Worm (Caenorhabditis elegans) whole organism, L1 larva: ENCODE measurements around the gene Y42G9A.2.

Experiments used
- C04F5.9 ChIP-seq: sonication (generic microtip); optimal IDR thresholded peaks from 2 replicates; lab custom pipeline; 2016; ENCODE audit warnings: missing genetic modification characterization, missing compliant biosample characterization
- C16A3.4 ChIP-seq: fragments of 150-350 bp; optimal IDR thresholded peaks from 2 replicates; lab custom pipeline; 2014; ENCODE audit warnings: missing biosample characterization, missing genetic modification characterization
- aha-1 ChIP-seq: fragments of 150-350 bp; optimal IDR thresholded peaks from 2 replicates; lab custom pipeline; 2014; ENCODE audit warnings: missing biosample characterization, missing genetic modification characterization
- alr-1 ChIP-seq: fragments of 200-800 bp; sonication (Bioruptor generic); optimal IDR thresholded peaks from 2 replicates; lab custom pipeline; 2018; ENCODE audit warnings: borderline replicate concordance, mild to moderate bottlenecking, missing genetic modification characterization, missing compliant biosample characterization
- ama-1 ChIP-seq: fragments of 150-350 bp; optimal IDR thresholded peaks from 2 replicates; lab custom pipeline; 2014
- blmp-1 ChIP-seq: fragments of 150-350 bp; optimal IDR thresholded peaks from 2 replicates; lab custom pipeline; 2014; ENCODE audit warnings: missing biosample characterization, missing genetic modification characterization
- ceh-63 ChIP-seq: fragments of 200-800 bp; sonication (Bioruptor generic); optimal IDR thresholded peaks from 2 replicates; lab custom pipeline; 2018; ENCODE audit warnings: mild to moderate bottlenecking, missing genetic modification characterization, missing compliant biosample characterization
- ceh-8 ChIP-seq: fragments of 200-800 bp; sonication (Bioruptor generic); optimal IDR thresholded peaks from 2 replicates; lab custom pipeline; 2018; ENCODE audit warnings: mild to moderate bottlenecking, missing genetic modification characterization, moderate library complexity, missing compliant biosample characterization
- ceh-82 ChIP-seq, 3 experiments: fragments of 150-350 bp in 1 of 3; sonication (generic microtip) in 2 of 3; optimal IDR thresholded peaks; 2 replicates each; lab custom pipeline; 2014 to 2017; ENCODE audit warnings: missing biosample characterization in 3 of 3, missing genetic modification characterization in 3 of 3
- dsc-1 ChIP-seq: sonication (generic microtip); optimal IDR thresholded peaks from 2 replicates; lab custom pipeline; 2016; ENCODE audit warnings: mild to moderate bottlenecking, missing genetic modification characterization, missing compliant biosample characterization
- efl-1 ChIP-seq, 4 experiments: fragments of 150-350 bp; optimal IDR thresholded peaks in 3 of 4; peaks in 1 of 4; 1 replicate in 1 of 4; 2 replicates in 3 of 4; lab custom pipeline; 2014; ENCODE audit warnings: missing biosample characterization in 2 of 4, missing genetic modification characterization in 2 of 4, missing genetic modification reagents in 2 of 4
- elt-2 ChIP-seq: sonication (generic microtip); optimal IDR thresholded peaks from 2 replicates; lab custom pipeline; 2016; ENCODE audit warnings: missing genetic modification characterization, mild to moderate bottlenecking, inconsistent platforms, missing compliant biosample characterization, missing genetic modification reagents
- ets-5 ChIP-seq: fragments of 200-800 bp; sonication (Bioruptor generic); IDR thresholded peaks from 2 replicates; pipeline ENCODE4 v1.3.6; 2022; ENCODE audit warnings: missing genetic modification characterization, missing compliant biosample characterization
- fkh-10 ChIP-seq: sonication (generic microtip); optimal IDR thresholded peaks from 2 replicates; lab custom pipeline; 2017; ENCODE audit warnings: missing biosample characterization, missing genetic modification reagents, missing genetic modification characterization
- fkh-8 ChIP-seq: sonication (generic microtip); optimal IDR thresholded peaks from 2 replicates; lab custom pipeline; 2016; ENCODE audit warnings: mild to moderate bottlenecking, missing genetic modification characterization, missing compliant biosample characterization
- fos-1 ChIP-seq: fragments of 150-350 bp; optimal IDR thresholded peaks from 2 replicates; lab custom pipeline; 2014; ENCODE audit warnings: missing biosample characterization, missing genetic modification characterization
- hlh-17 ChIP-seq: fragments of 200-800 bp; sonication (Bioruptor generic); optimal IDR thresholded peaks from 2 replicates; lab custom pipeline; 2018; ENCODE audit warnings: missing genetic modification characterization, mild to moderate bottlenecking, missing compliant biosample characterization, moderate library complexity, borderline replicate concordance
- hpl-2 ChIP-seq: fragments of 150-350 bp; optimal IDR thresholded peaks from 2 replicates; lab custom pipeline; 2014; ENCODE audit warnings: missing biosample characterization, missing genetic modification reagents, missing genetic modification characterization
- isw-1 ChIP-seq: fragments of 200-800 bp; sonication (Bioruptor generic); IDR thresholded peaks from 2 replicates; pipeline ENCODE4 v1.3.6; 2022; ENCODE audit warnings: missing genetic modification characterization, missing compliant biosample characterization
- lin-14 ChIP-seq: fragments of 200-800 bp; sonication (Bioruptor generic); optimal IDR thresholded peaks from 2 replicates; lab custom pipeline; 2018; ENCODE audit warnings: mild to moderate bottlenecking, missing genetic modification characterization, moderate library complexity, missing compliant biosample characterization
- lin-15B ChIP-seq: fragments of 150-350 bp; sonication (generic microtip); optimal IDR thresholded peaks from 3 replicates; lab custom pipeline; 2014; ENCODE audit warnings: missing biosample characterization, missing genetic modification characterization
- lin-35 ChIP-seq, 2 experiments: fragments of 150-350 bp; optimal IDR thresholded peaks; 2 replicates each; lab custom pipeline; 2014; ENCODE audit warnings: missing biosample characterization in 2 of 2, missing genetic modification characterization in 2 of 2, missing genetic modification reagents in 2 of 2
- lsy-2 ChIP-seq, 2 experiments: fragments of 150-350 bp; optimal IDR thresholded peaks; 2 replicates each; lab custom pipeline; 2014; ENCODE audit warnings: missing biosample characterization in 2 of 2, missing genetic modification characterization in 2 of 2
- mab-9 ChIP-seq: fragments of 200-800 bp; sonication (Bioruptor generic); IDR thresholded peaks from 2 replicates; pipeline ENCODE4 v1.3.6; 2022; ENCODE audit warnings: missing genetic modification reagents, missing genetic modification characterization, missing compliant biosample characterization
- mef-2 ChIP-seq: fragments of 150-350 bp; optimal IDR thresholded peaks from 2 replicates; lab custom pipeline; 2014; ENCODE audit warnings: missing biosample characterization, missing genetic modification characterization
- mep-1 ChIP-seq: fragments of 150-350 bp; optimal IDR thresholded peaks from 2 replicates; lab custom pipeline; 2014; ENCODE audit warnings: missing biosample characterization, missing genetic modification characterization
- nhr-19 ChIP-seq: fragments of 200-800 bp; sonication (Bioruptor generic); conservative IDR thresholded peaks from 2 replicates; pipeline ENCODE4 v1.3.6; 2022; ENCODE audit warnings: missing genetic modification characterization, missing compliant biosample characterization
- nhr-20 ChIP-seq: sonication (generic microtip); optimal IDR thresholded peaks from 2 replicates; lab custom pipeline; 2016; ENCODE audit warnings: mild to moderate bottlenecking, missing genetic modification characterization, missing compliant biosample characterization
- nhr-237 ChIP-seq: fragments of 150-350 bp; optimal IDR thresholded peaks from 2 replicates; lab custom pipeline; 2014; ENCODE audit warnings: missing biosample characterization, missing genetic modification characterization
- nhr-47 ChIP-seq: sonication (generic microtip); optimal IDR thresholded peaks from 2 replicates; lab custom pipeline; 2016; ENCODE audit warnings: mild to moderate bottlenecking, missing genetic modification characterization, moderate library complexity, missing compliant biosample characterization
- nhr-71 ChIP-seq: sonication (generic microtip); optimal IDR thresholded peaks from 2 replicates; lab custom pipeline; 2016; ENCODE audit warnings: mild to moderate bottlenecking, missing genetic modification characterization, moderate library complexity, missing compliant biosample characterization
- nhr-84 ChIP-seq: sonication (generic microtip); optimal IDR thresholded peaks from 2 replicates; lab custom pipeline; 2017; ENCODE audit warnings: missing biosample characterization, missing genetic modification characterization
- pqm-1 ChIP-seq: sonication (generic microtip); optimal IDR thresholded peaks from 3 replicates; lab custom pipeline; 2017; ENCODE audit warnings: missing biosample characterization, missing genetic modification characterization
- rnt-1 ChIP-seq: sonication (generic microtip); optimal IDR thresholded peaks from 2 replicates; lab custom pipeline; 2016; ENCODE audit warnings: mild to moderate bottlenecking, missing genetic modification characterization, moderate library complexity, missing compliant biosample characterization
- snpc-4 ChIP-seq: fragments of 150-350 bp; optimal IDR thresholded peaks from 2 replicates; lab custom pipeline; 2014; ENCODE audit warnings: missing biosample characterization, missing genetic modification characterization
- snu-23 ChIP-seq: sonication (generic microtip); optimal IDR thresholded peaks from 2 replicates; lab custom pipeline; 2016; ENCODE audit warnings: missing genetic modification characterization, missing compliant biosample characterization
- sptf-1 ChIP-seq: fragments of 150-350 bp; optimal IDR thresholded peaks from 2 replicates; lab custom pipeline; 2014; ENCODE audit warnings: missing biosample characterization, missing genetic modification characterization
- swsn-7 ChIP-seq: sonication (generic microtip); optimal IDR thresholded peaks from 2 replicates; lab custom pipeline; 2016; ENCODE audit warnings: missing genetic modification characterization, missing compliant biosample characterization
- tlp-1 ChIP-seq: fragments of 150-350 bp; optimal IDR thresholded peaks from 2 replicates; lab custom pipeline; 2014; ENCODE audit warnings: missing biosample characterization, missing genetic modification characterization
- unc-130 ChIP-seq: fragments of 150-350 bp; optimal IDR thresholded peaks from 2 replicates; lab custom pipeline; 2017; ENCODE audit warnings: missing biosample characterization, missing genetic modification characterization, inconsistent platforms
- unc-30 ChIP-seq: sonication (generic microtip); optimal IDR thresholded peaks from 2 replicates; lab custom pipeline; 2017; ENCODE audit warnings: missing biosample characterization, missing genetic modification characterization
- unc-86 ChIP-seq: sonication (generic microtip); optimal IDR thresholded peaks from 2 replicates; lab custom pipeline; 2016; ENCODE audit warnings: missing genetic modification characterization, missing compliant biosample characterization
- vab-15 ChIP-seq: sonication (generic microtip); optimal IDR thresholded peaks from 2 replicates; lab custom pipeline; 2017; ENCODE audit warnings: missing genotype, mild to moderate bottlenecking, missing genetic modification characterization, missing compliant biosample characterization
- xbp-1 ChIP-seq: sonication (generic microtip); optimal IDR thresholded peaks from 2 replicates; lab custom pipeline; 2016; ENCODE audit warnings: missing genetic modification characterization, missing compliant biosample characterization
- ztf-11 ChIP-seq, 2 experiments: sonication (generic microtip); optimal IDR thresholded peaks; 2 replicates each; lab custom pipeline; 2016 to 2017; ENCODE audit warnings: missing genetic modification characterization in 2 of 2, missing biosample characterization in 1 of 2, missing compliant biosample characterization in 1 of 2

Y42G9A.2 gene

DNA sequence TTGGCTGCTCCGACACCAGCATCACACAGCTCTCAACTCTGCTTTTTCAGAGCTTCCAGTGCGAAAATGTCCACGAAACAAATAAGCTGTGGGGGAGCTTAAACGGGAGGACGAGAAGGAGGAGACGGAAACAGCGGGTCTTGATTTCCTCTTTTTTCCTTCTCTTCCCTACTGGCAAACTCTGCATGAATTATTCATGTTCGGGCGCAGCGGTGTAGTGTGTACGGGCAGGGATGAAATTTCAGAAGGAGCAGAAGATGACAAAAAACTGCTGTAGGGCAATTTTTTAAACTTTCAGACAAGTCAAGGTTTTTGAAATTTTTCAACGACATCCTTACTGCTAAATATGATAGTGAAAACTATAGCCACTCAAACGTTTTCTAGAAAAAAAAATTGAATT lies 8.7 kb upstream of the Y42G9A.2 start:
- peak; percentile 92 for TF ChIP-seq unc-86
- TF ChIP-seq hlh-17 (GFP tag; lab: Kevin White, UChicago), result no peak
- peak; percentile 9 for TF ChIP-seq fkh-8 (tag; lab: Kevin White, UChicago)
- peak; percentile 27 for TF ChIP-seq lin-14 (GFP tag; lab: Kevin White, UChicago)
- TF ChIP-seq mab-9 (GFP tag; lab: Robert Waterston, UW), result peak; percentile 6; the same call in 1 of the 2 replicates
- TF ChIP-seq, all 84 proteins: peak for 4

DNA sequence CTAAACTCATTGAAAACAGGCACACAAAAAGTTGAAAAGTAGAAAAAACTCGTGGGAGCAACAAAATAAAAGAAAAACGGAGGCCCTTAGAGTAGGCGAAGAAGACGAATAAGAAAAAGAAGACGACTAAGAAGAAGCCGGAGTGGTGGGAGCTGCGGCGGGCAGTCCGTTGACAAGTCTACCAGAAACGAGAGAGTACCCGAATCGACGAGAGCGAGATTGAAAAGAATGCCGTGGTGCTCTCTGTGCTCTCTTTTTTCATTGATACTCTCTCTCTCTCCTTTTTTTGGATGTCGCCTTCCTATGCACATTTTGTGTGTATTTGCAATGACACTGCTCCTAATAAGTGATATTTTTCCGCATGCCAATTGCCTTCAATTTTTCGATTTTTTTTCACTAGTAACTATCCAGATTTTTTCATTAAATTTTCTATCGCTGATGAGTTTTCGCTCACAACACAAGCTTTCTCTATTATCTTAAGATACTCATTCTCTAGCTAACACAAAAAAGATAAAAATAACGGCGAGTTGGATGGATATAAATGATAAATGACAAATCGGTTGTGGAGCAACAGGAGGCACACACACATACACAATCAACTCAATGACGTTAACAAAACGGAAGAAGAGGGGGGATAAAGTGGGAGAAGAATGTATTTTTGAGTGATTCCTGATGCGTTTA lies 7.9 kb upstream of the Y42G9A.2 start:
- TF ChIP-seq efl-1 (optimal IDR thresholded peaks at IDR 0.05; lab: Kevin White, UChicago) (peak in 1 of 2 experiments; percentile 7), efl-1 (GFP tag; optimal IDR thresholded peaks at IDR 0.05 in 1 of 2; lab: Kevin White, UChicago) (peak in 1 of 2 experiments; percentile 93), mep-1 (tag; lab: Kevin White, UChicago) (peak; percentile 13), dsc-1 (peak; percentile 35), ets-5 (no peak), mef-2 (tag; lab: Kevin White, UChicago) (no peak), rnt-1 (tag; lab: Kevin White, UChicago) (peak; percentile 42), C16A3.4 (tag; lab: Kevin White, UChicago) (no peak), swsn-7 (tag; lab: Kevin White, UChicago) (peak; percentile 18), nhr-20 (tag; lab: Kevin White, UChicago) (no peak), ama-1 (lab: Kevin White, UChicago) (no peak), hpl-2 (no peak), fos-1 (tag; lab: Kevin White, UChicago) (no peak), fkh-10 (GFP tag; lab: Kevin White, UChicago) (peak; percentile 11), alr-1 (no peak), nhr-237 (tag; lab: Kevin White, UChicago) (no peak), lin-35 (GFP tag; optimal IDR thresholded peaks at IDR 0.05; lab: Kevin White, UChicago) (peak in 1 of 2 experiments; percentile 34), blmp-1 (tag; lab: Kevin White, UChicago) (no peak), snu-23 (peak; percentile 4), snpc-4 (tag; lab: Kevin White, UChicago) (no peak), ceh-8 (GFP tag; lab: Kevin White, UChicago) (no peak), unc-86 (peak; percentile 4), ceh-63 (GFP tag; lab: Kevin White, UChicago) (no peak), nhr-84 (tag; lab: Kevin White, UChicago) (no peak), lsy-2 (tag; optimal IDR thresholded peaks at IDR 0.05; lab: Kevin White, UChicago) (peak; percentile 6 to 36), ztf-11 (tag; optimal IDR thresholded peaks at IDR 0.05; lab: Kevin White, UChicago) (no peak), sptf-1 (no peak), vab-15 (tag; lab: Kevin White, UChicago) (no peak), lin-15B (tag; lab: Kevin White, UChicago) (no peak), hlh-17 (GFP tag; lab: Kevin White, UChicago) (no peak), ceh-82 (tag; optimal IDR thresholded peaks at IDR 0.05; lab: Kevin White, UChicago) (peak in 1 of 3 experiments; percentile 53), nhr-71 (tag; lab: Kevin White, UChicago) (peak; percentile 7), fkh-8 (tag; lab: Kevin White, UChicago) (peak; percentile 20), lin-14 (GFP tag; lab: Kevin White, UChicago) (peak; percentile 79), elt-2 (tag; lab: Kevin White, UChicago) (no peak), nhr-47 (peak; percentile 26), pqm-1 (tag; lab: Kevin White, UChicago) (no peak)

ce11 chrIII:6140818-6141217 lies 7.2 kb upstream of the Y42G9A.2 start:
- TF ChIP-seq unc-30 (tag; lab: Kevin White, UChicago) (no peak), aha-1 (tag; lab: Kevin White, UChicago) (no peak), ets-5 (no peak), ztf-11 (tag; optimal IDR thresholded peaks at IDR 0.05; lab: Kevin White, UChicago) (no peak), ama-1 (lab: Kevin White, UChicago) (no peak), isw-1 (GFP tag; lab: Robert Waterston, UW) (no peak), xbp-1 (tag; lab: Kevin White, UChicago) (no peak), C04F5.9 (tag; lab: Kevin White, UChicago) (no peak), tlp-1 (tag; lab: Kevin White, UChicago) (no peak), nhr-19 (GFP tag; lab: Robert Waterston, UW) (no peak), unc-130 (tag; lab: Kevin White, UChicago) (no peak), ceh-82 (tag; optimal IDR thresholded peaks at IDR 0.05; lab: Kevin White, UChicago) (no peak), rnt-1 (tag; lab: Kevin White, UChicago) (no peak)
